Worm (Caenorhabditis elegans) whole organism, late embryonic: ENCODE data around the gene K10B3.1.

Source experiments
- C08G9.2 ChIP-seq: sonication (generic microtip); optimal IDR thresholded peaks from 2 replicates; lab custom pipeline; 2016; ENCODE audit warnings: mild to moderate bottlenecking, missing genetic modification characterization, moderate library complexity, missing compliant biosample characterization
- F13H6.1 ChIP-seq: sonication (generic microtip); optimal IDR thresholded peaks from 2 replicates; lab custom pipeline; 2016; ENCODE audit warnings: missing genetic modification characterization, missing compliant biosample characterization
- K02D7.2 ChIP-seq: sonication (generic microtip); optimal IDR thresholded peaks from 2 replicates; lab custom pipeline; 2017; ENCODE audit warnings: mild to moderate bottlenecking, missing genetic modification characterization, missing compliant biosample characterization
- T23F11.4 ChIP-seq: fragments of 200-800 bp; sonication (Bioruptor generic); optimal IDR thresholded peaks from 2 replicates; lab custom pipeline; 2018; ENCODE audit warnings: mild to moderate bottlenecking, missing genetic modification characterization, missing compliant biosample characterization
- ahr-1 ChIP-seq: sonication (generic microtip); optimal IDR thresholded peaks from 2 replicates; lab custom pipeline; 2016; ENCODE audit warnings: missing genetic modification characterization, missing compliant biosample characterization
- ceh-14 ChIP-seq: sonication (generic microtip); optimal IDR thresholded peaks from 2 replicates; lab custom pipeline; 2016; ENCODE audit warnings: missing genotype, missing genetic modification characterization, missing compliant biosample characterization
- ceh-18 ChIP-seq: sonication (generic microtip); optimal IDR thresholded peaks from 2 replicates; lab custom pipeline; 2016; ENCODE audit warnings: missing genetic modification characterization, missing compliant biosample characterization
- ceh-19 ChIP-seq: fragments of 200-800 bp; sonication (Bioruptor generic); optimal IDR thresholded peaks from 2 replicates; lab custom pipeline; 2018; ENCODE audit warnings: mild to moderate bottlenecking, missing genetic modification characterization, missing compliant biosample characterization
- ceh-2 ChIP-seq: sonication (generic microtip); optimal IDR thresholded peaks from 2 replicates; lab custom pipeline; 2016; ENCODE audit warnings: missing genotype, missing genetic modification characterization, missing compliant biosample characterization
- ceh-22 ChIP-seq: sonication (generic microtip); optimal IDR thresholded peaks from 2 replicates; lab custom pipeline; 2017; ENCODE audit warnings: missing biosample characterization, missing genetic modification characterization
- ceh-24 ChIP-seq: sonication (generic microtip); optimal IDR thresholded peaks from 2 replicates; lab custom pipeline; 2016; ENCODE audit warnings: mild to moderate bottlenecking, missing genetic modification characterization, missing compliant biosample characterization
- ceh-31 ChIP-seq: sonication (generic microtip); optimal IDR thresholded peaks from 2 replicates; lab custom pipeline; 2016; ENCODE audit warnings: missing genetic modification characterization, missing compliant biosample characterization
- ceh-48 ChIP-seq: sonication (generic microtip); optimal IDR thresholded peaks from 2 replicates; lab custom pipeline; 2016; ENCODE audit warnings: missing genetic modification characterization, inconsistent platforms, missing compliant biosample characterization
- dve-1 ChIP-seq: sonication (generic microtip); optimal IDR thresholded peaks from 2 replicates; lab custom pipeline; 2017; ENCODE audit warnings: antibody characterized with exemption, mild to moderate bottlenecking, missing genetic modification characterization, missing compliant biosample characterization
- elt-2 ChIP-seq: sonication (generic microtip); optimal IDR thresholded peaks from 2 replicates; lab custom pipeline; 2016; ENCODE audit warnings: missing genetic modification reagents, missing genetic modification characterization, missing compliant biosample characterization
- elt-4 ChIP-seq: sonication (generic microtip); optimal IDR thresholded peaks from 2 replicates; lab custom pipeline; 2016; ENCODE audit warnings: missing genetic modification characterization, missing compliant biosample characterization
- ets-4 ChIP-seq: sonication (generic microtip); optimal IDR thresholded peaks from 2 replicates; lab custom pipeline; 2016; ENCODE audit warnings: missing genetic modification characterization, missing compliant biosample characterization
- fkh-10 ChIP-seq: fragments of 150-350 bp; optimal IDR thresholded peaks from 2 replicates; lab custom pipeline; 2014; ENCODE audit warnings: missing biosample characterization, missing genetic modification reagents, missing genetic modification characterization
- fkh-6 ChIP-seq: sonication (generic microtip); optimal IDR thresholded peaks from 2 replicates; lab custom pipeline; 2016; ENCODE audit warnings: missing genetic modification characterization, missing compliant biosample characterization
- gmeb-2 ChIP-seq: sonication (generic microtip); optimal IDR thresholded peaks from 2 replicates; lab custom pipeline; 2016; ENCODE audit warnings: missing genetic modification characterization, inconsistent platforms, missing compliant biosample characterization
- hlh-13 ChIP-seq: fragments of 200-800 bp; sonication (Bioruptor generic); optimal IDR thresholded peaks from 2 replicates; lab custom pipeline; 2018; ENCODE audit warnings: mild to moderate bottlenecking, missing genetic modification characterization, missing compliant biosample characterization
- hlh-15 ChIP-seq: sonication (generic microtip); optimal IDR thresholded peaks from 2 replicates; lab custom pipeline; 2016; ENCODE audit warnings: missing genetic modification characterization, missing compliant biosample characterization
- hlh-6 ChIP-seq: sonication (generic microtip); optimal IDR thresholded peaks from 2 replicates; lab custom pipeline; 2016; ENCODE audit warnings: missing genotype, missing genetic modification characterization, missing compliant biosample characterization
- mec-3 ChIP-seq: sonication (generic microtip); optimal IDR thresholded peaks from 2 replicates; lab custom pipeline; 2016; ENCODE audit warnings: borderline replicate concordance, missing genetic modification characterization, missing compliant biosample characterization
- nfya-1 ChIP-seq: sonication (generic microtip); optimal IDR thresholded peaks from 2 replicates; lab custom pipeline; 2017; ENCODE audit warnings: missing genetic modification characterization, mild to moderate bottlenecking, missing compliant biosample characterization, antibody characterized with exemption, moderate library complexity
- nhr-11 ChIP-seq: fragments of 150-350 bp; optimal IDR thresholded peaks from 2 replicates; lab custom pipeline; 2014; ENCODE audit warnings: missing biosample characterization, missing genetic modification characterization
- npax-4 ChIP-seq: sonication (generic microtip); optimal IDR thresholded peaks from 2 replicates; lab custom pipeline; 2016; ENCODE audit warnings: missing genetic modification characterization, missing compliant biosample characterization
- odd-2 ChIP-seq: sonication (generic microtip); optimal IDR thresholded peaks from 2 replicates; lab custom pipeline; 2017; ENCODE audit warnings: antibody characterized with exemption, mild to moderate bottlenecking, missing genetic modification characterization, missing compliant biosample characterization
- pat-9 ChIP-seq: fragments of 200-800 bp; sonication (Bioruptor generic); optimal IDR thresholded peaks from 2 replicates; lab custom pipeline; 2018; ENCODE audit warnings: mild to moderate bottlenecking, missing genetic modification characterization, moderate library complexity, missing compliant biosample characterization
- pha-2 ChIP-seq: sonication (generic microtip); optimal IDR thresholded peaks from 2 replicates; lab custom pipeline; 2017; ENCODE audit warnings: mild to moderate bottlenecking, missing genetic modification characterization, missing compliant biosample characterization
- pha-4 ChIP-seq: fragments of 150-350 bp; optimal IDR thresholded peaks from 2 replicates; lab custom pipeline; 2018; ENCODE audit warnings: missing biosample characterization, missing genetic modification reagents, missing genetic modification characterization
- pqm-1 ChIP-seq: sonication (generic microtip); optimal IDR thresholded peaks from 2 replicates; lab custom pipeline; 2016; ENCODE audit warnings: missing genetic modification characterization, missing compliant biosample characterization
- pros-1 ChIP-seq: fragments of 150-350 bp; optimal IDR thresholded peaks from 2 replicates; lab custom pipeline; 2014; ENCODE audit warnings: missing biosample characterization, missing genetic modification reagents, missing genetic modification characterization
- sox-2 ChIP-seq: fragments of 200-800 bp; sonication (Bioruptor generic); IDR thresholded peaks from 2 replicates; pipeline ENCODE4 v1.3.6; 2022; ENCODE audit warnings: missing genetic modification reagents, missing genetic modification characterization, missing compliant biosample characterization
- sox-4 ChIP-seq: sonication (generic microtip); optimal IDR thresholded peaks from 2 replicates; lab custom pipeline; 2017; ENCODE audit warnings: mild to moderate bottlenecking, missing genetic modification characterization, inconsistent platforms, missing compliant biosample characterization
- tbx-2 ChIP-seq: sonication (generic microtip); optimal IDR thresholded peaks from 2 replicates; lab custom pipeline; 2016; ENCODE audit warnings: missing genetic modification characterization, missing compliant biosample characterization
- ttx-3 ChIP-seq: sonication (generic microtip); optimal IDR thresholded peaks from 2 replicates; lab custom pipeline; 2016; ENCODE audit warnings: missing genetic modification reagents, missing genetic modification characterization, missing compliant biosample characterization
- unc-3 ChIP-seq, 2 experiments: fragments of 200-800 bp in 1 of 2; sonication (Bioruptor generic) in 1 of 2; sonication (generic microtip) in 1 of 2; conservative IDR thresholded peaks in 1 of 2; optimal IDR thresholded peaks in 1 of 2; 2 replicates each; pipeline versions ENCODE4 v1.3.6 to Lab custom; 2016 to 2022; ENCODE audit warnings: missing compliant biosample characterization in 2 of 2, missing genetic modification characterization in 2 of 2, missing genetic modification reagents in 1 of 2
- unc-42 ChIP-seq: sonication (generic microtip); optimal IDR thresholded peaks from 2 replicates; lab custom pipeline; 2016; ENCODE audit warnings: missing genotype, missing genetic modification characterization, missing compliant biosample characterization

K10B3.1 gene

DNA sequence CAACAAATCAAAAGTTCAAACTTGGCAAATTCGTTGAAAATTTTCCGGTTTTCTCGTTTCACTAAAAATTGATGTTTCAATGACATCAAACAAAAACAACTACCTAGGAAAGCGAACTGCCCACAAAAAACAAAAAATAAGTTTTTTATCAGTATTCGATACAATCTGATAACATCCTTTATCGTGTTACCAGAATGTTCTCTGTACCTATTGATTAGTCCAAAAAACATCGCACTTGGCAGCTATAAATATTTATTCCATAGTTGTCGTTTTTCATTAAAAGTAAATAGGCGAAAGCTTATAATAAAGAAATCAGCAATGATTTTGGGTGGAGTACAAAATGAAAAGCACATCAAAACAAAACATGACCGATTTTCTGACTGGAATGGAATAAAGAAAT lies 18.1 kb upstream of the K10B3.1 start:
- peak; percentile 87 for TF ChIP-seq elt-2
- TF ChIP-seq ceh-19 (GFP tag; lab: Kevin White, UChicago): no peak

DNA sequence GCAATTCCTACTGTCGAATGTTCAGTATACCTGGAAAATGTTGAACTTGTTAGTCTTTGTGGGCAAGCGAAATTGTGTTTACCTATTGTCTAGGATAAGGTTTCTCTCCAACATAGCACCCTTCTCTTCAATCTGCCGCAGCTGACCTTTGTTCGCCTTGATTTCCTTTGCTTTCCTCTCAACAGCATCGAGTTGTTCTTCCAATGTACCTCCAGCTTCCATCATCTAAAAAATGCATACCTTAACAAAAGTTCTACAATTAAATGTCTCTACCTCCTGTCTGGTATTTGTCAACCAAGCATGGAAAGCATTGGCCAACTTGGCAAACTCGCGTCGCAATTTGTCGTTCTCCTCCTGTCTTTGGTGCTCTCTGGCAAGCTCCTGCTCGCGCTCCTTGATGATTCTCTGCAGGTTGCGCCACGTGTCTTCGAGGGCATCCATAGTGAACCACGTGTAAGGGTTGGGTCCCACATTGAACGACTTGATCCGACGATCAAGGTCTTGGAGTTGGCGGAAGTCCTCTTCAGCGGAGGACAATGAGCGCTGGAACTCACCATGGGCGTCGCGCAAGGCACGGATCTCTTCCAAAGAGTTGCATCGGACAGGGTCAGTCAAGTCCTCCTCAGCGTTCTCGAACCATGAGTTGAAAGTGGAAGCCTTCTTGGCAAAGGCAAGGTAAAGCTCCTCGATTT lies 16.5 kb upstream of the K10B3.1 start:
- TF ChIP-seq pqm-1 (tag; lab: Kevin White, UChicago) (no peak), ceh-22 (tag; lab: Kevin White, UChicago) (no peak), fkh-10 (GFP tag; lab: Kevin White, UChicago) (no peak), mec-3 (tag; lab: Kevin White, UChicago) (no peak), unc-42 (no peak), elt-2 (no peak), npax-4 (tag; lab: Kevin White, UChicago) (no peak), sox-2 (no peak), gmeb-2 (tag; lab: Kevin White, UChicago) (no peak), pat-9 (no peak), pha-2 (tag; lab: Kevin White, UChicago) (no peak), ttx-3 (tag; lab: Kevin White, UChicago) (no peak), hlh-13 (GFP tag; lab: Kevin White, UChicago) (no peak)
- TF ChIP-seq, all 69 proteins: peak for 0

ce11 chrX:3119606-3120005 lies 15.7 kb upstream of the K10B3.1 start:
- TF ChIP-seq odd-2 (tag; lab: Kevin White, UChicago): no peak
- TF ChIP-seq fkh-6: no peak
- no peak for TF ChIP-seq sox-2
- no peak for TF ChIP-seq pros-1
- no peak for TF ChIP-seq ceh-2 (tag; lab: Kevin White, UChicago)
- TF ChIP-seq unc-3 (GFP tag; conservative IDR thresholded peaks at IDR 0.05; lab: Robert Waterston, UW): no peak
- no peak for TF ChIP-seq unc-3 (tag; optimal IDR thresholded peaks at IDR 0.05; lab: Kevin White, UChicago)
- no peak for TF ChIP-seq F13H6.1 (tag; lab: Kevin White, UChicago)
- TF ChIP-seq ceh-14 (tag; lab: Kevin White, UChicago): no peak
- no peak for TF ChIP-seq sox-4
- no peak for TF ChIP-seq ceh-18 (tag; lab: Kevin White, UChicago)
- TF ChIP-seq hlh-6 (tag; lab: Kevin White, UChicago): no peak
- TF ChIP-seq nhr-11 (tag; lab: Kevin White, UChicago): no peak
- no peak for TF ChIP-seq ceh-24 (tag; lab: Kevin White, UChicago)
- TF ChIP-seq hlh-15 (tag; lab: Kevin White, UChicago): no peak

- peak; percentile 70 for TF ChIP-seq ceh-48
- no peak for TF ChIP-seq unc-3 (GFP tag; conservative IDR thresholded peaks at IDR 0.05; lab: Robert Waterston, UW)
- TF ChIP-seq unc-3 (tag; optimal IDR thresholded peaks at IDR 0.05; lab: Kevin White, UChicago): peak; percentile 20
- no peak for TF ChIP-seq pha-4 (tag; lab: Kevin White, UChicago)
- no peak for TF ChIP-seq dve-1 (tag; lab: Kevin White, UChicago)
- peak; percentile 61 for TF ChIP-seq ceh-31 (tag; lab: Kevin White, UChicago)
- peak; percentile 19 for TF ChIP-seq nfya-1 (tag; lab: Kevin White, UChicago)
- TF ChIP-seq ceh-14 (tag; lab: Kevin White, UChicago): peak; percentile 33
- no peak for TF ChIP-seq ceh-19 (GFP tag; lab: Kevin White, UChicago)
- peak; percentile 6 for TF ChIP-seq tbx-2 (tag; lab: Kevin White, UChicago)
- peak; percentile 87 for TF ChIP-seq unc-42
Observed at ce11 chrX:3126233-3126632, 9.1 kb upstream of the K10B3.1 start.

DNA sequence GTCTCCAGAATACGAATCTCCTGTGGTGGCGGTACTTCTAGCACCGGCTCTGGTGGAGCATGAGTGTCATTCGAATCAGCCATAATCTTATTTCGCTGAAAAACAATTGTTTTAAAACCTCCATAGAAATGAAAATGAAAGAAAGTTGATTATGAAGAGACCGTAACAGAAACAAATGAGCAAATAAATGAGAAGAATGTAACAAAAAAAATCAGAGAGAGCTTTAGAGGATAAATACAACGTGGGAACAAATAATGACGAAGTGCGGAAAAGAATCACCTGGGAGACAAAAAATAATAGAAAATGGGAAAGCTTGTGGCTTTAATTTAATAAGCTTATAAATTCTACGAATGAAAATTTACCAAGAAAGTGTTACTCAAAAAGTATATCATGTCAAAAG lies 8.3 kb upstream of the K10B3.1 start, which contains the start of gene spc-1:
TSS of gene spc-1 (minus strand) at position 101 of the 400 bp plus-strand sequence.
- TF ChIP-seq K02D7.2 (tag; lab: Kevin White, UChicago) (no peak), hlh-6 (tag; lab: Kevin White, UChicago) (no peak), ceh-18 (tag; lab: Kevin White, UChicago) (no peak), ahr-1 (tag; lab: Kevin White, UChicago) (no peak), ceh-31 (tag; lab: Kevin White, UChicago) (no peak), C08G9.2 (tag; lab: Kevin White, UChicago) (no peak), unc-3 (GFP tag; conservative IDR thresholded peaks at IDR 0.05; lab: Robert Waterston, UW) (no peak), unc-3 (tag; optimal IDR thresholded peaks at IDR 0.05; lab: Kevin White, UChicago) (no peak), elt-4 (tag; lab: Kevin White, UChicago) (no peak), ets-4 (tag; lab: Kevin White, UChicago) (no peak), mec-3 (tag; lab: Kevin White, UChicago) (no peak), T23F11.4 (GFP tag; lab: Kevin White, UChicago) (no peak), dve-1 (tag; lab: Kevin White, UChicago) (no peak), elt-2 (no peak), sox-4 (no peak)
